Worm (Caenorhabditis elegans) whole organism, young adult: ENCODE data around the gene dct-6.

Source experiments
- B0019.2 ChIP-seq: fragments of 200-800 bp; sonication (Bioruptor generic); conservative IDR thresholded peaks from 2 replicates; pipeline ENCODE4 v1.3.6; 2022; ENCODE audit warnings: missing genetic modification reagents, missing genetic modification characterization, missing compliant biosample characterization
- F23B12.7 ChIP-seq: sonication (generic microtip); optimal IDR thresholded peaks from 2 replicates; lab custom pipeline; 2017; ENCODE audit warnings: missing genetic modification characterization, mild to moderate bottlenecking, missing compliant biosample characterization, antibody characterized with exemption, moderate library complexity; ENCODE audit not compliant: insufficient read depth
- cebp-2 ChIP-seq: fragments of 200-800 bp; sonication (Bioruptor generic); IDR thresholded peaks from 2 replicates; pipeline ENCODE4 v1.3.6; 2022; ENCODE audit warnings: missing genetic modification characterization, missing compliant biosample characterization
- fkh-3 ChIP-seq: sonication (generic microtip); optimal IDR thresholded peaks from 2 replicates; lab custom pipeline; 2016; ENCODE audit warnings: mild to moderate bottlenecking, missing genetic modification characterization, missing compliant biosample characterization
- lin-35 ChIP-seq, 3 experiments: fragments of 150-350 bp in 2 of 3; sonication (generic microtip) in 1 of 3; optimal IDR thresholded peaks; 2 replicates each; lab custom pipeline; 2014 to 2018; ENCODE audit warnings: missing biosample characterization in 3 of 3, missing genetic modification characterization in 3 of 3, missing genetic modification reagents in 3 of 3
- nfya-1 ChIP-seq: sonication (generic microtip); optimal IDR thresholded peaks from 2 replicates; lab custom pipeline; 2017; ENCODE audit warnings: antibody characterized with exemption, missing compliant biosample characterization, missing genetic modification characterization, borderline replicate concordance; ENCODE audit not compliant: insufficient read depth
- nhr-27 ChIP-seq: fragments of 200-800 bp; sonication (Bioruptor generic); optimal IDR thresholded peaks from 2 replicates; lab custom pipeline; 2018; ENCODE audit warnings: mild to moderate bottlenecking, missing genetic modification characterization, moderate library complexity, missing compliant biosample characterization
- repo-1 ChIP-seq: sonication (generic microtip); optimal IDR thresholded peaks from 2 replicates; lab custom pipeline; 2017; ENCODE audit warnings: mild to moderate bottlenecking, missing genetic modification characterization, missing compliant biosample characterization
- rpc-1 ChIP-seq, 2 experiments: fragments of 150-350 bp in 1 of 2; sonication (generic microtip) in 1 of 2; optimal IDR thresholded peaks; 2 replicates each; lab custom pipeline; 2014 to 2018; ENCODE audit warnings: missing biosample characterization in 1 of 2, missing genetic modification characterization in 1 of 2, missing genetic modification reagents in 1 of 2, missing genotype in 1 of 2
- somi-1 ChIP-seq: fragments of 200-800 bp; sonication (Bioruptor generic); optimal IDR thresholded peaks from 2 replicates; lab custom pipeline; 2018; ENCODE audit warnings: mild to moderate bottlenecking, missing genetic modification characterization, missing compliant biosample characterization
- unc-62 ChIP-seq: fragments of 150-350 bp; optimal IDR thresholded peaks from 2 replicates; lab custom pipeline; 2014; ENCODE audit warnings: missing biosample characterization, missing genetic modification reagents, missing genetic modification characterization

ce11 chrIII:5982753-5983390 lies 16.7 kb downstream of the dct-6 start:
- TF ChIP-seq nfya-1 (tag; lab: Kevin White, UChicago): no peak
- TF ChIP-seq B0019.2 (GFP tag; lab: Robert Waterston, UW): no peak
- no peak for TF ChIP-seq F23B12.7 (tag; lab: Kevin White, UChicago)
- TF ChIP-seq unc-62 (GFP tag; lab: Kevin White, UChicago): no peak
- no peak for TF ChIP-seq lin-35 (GFP tag; optimal IDR thresholded peaks at IDR 0.05; lab: Kevin White, UChicago)
- no peak for TF ChIP-seq rpc-1 (optimal IDR thresholded peaks at IDR 0.05; lab: Kevin White, UChicago)
- TF ChIP-seq rpc-1 (tag; optimal IDR thresholded peaks at IDR 0.05; lab: Kevin White, UChicago): no peak
- TF ChIP-seq somi-1 (GFP tag; lab: Kevin White, UChicago): no peak
- no peak for TF ChIP-seq repo-1 (tag; lab: Kevin White, UChicago)
- TF ChIP-seq nhr-27 (tag; lab: Kevin White, UChicago): no peak
- TF ChIP-seq fkh-3 (tag; lab: Kevin White, UChicago): no peak
- TF ChIP-seq cebp-2 (GFP tag; lab: Robert Waterston, UW): no peak
